Fruit fly (Drosophila melanogaster): ENCODE data around the gene Rpp14b.

The Rpp14b gene

dm6 chr3R:30055915-30056544 lies at the start of gene Rpp14b, which contains the start of gene spn-A:
Rpp14b (plus strand) TSS chr3R:30055957.
spn-A (minus strand) TSS chr3R:30056037.
- peak; percentile 39 for TF ChIP-seq esn (GFP tag; optimal IDR thresholded peaks at IDR 0.05)
- TF ChIP-seq CG1621 (tag; optimal IDR thresholded peaks at IDR 0.05), result no peak
- no peak for TF ChIP-seq fd85E (GFP tag; optimal IDR thresholded peaks at IDR 0.05)
- peak; percentile 47 for TF ChIP-seq Sox15 (GFP tag; optimal IDR thresholded peaks at IDR 0.05)
- TF ChIP-seq ss (GFP tag; optimal IDR thresholded peaks at IDR 0.05), result peak in 1 of 2 experiments; percentile 12
- TF ChIP-seq Ets96B (tag; optimal IDR thresholded peaks at IDR 0.05), result no peak
- no peak for TF ChIP-seq CG3032 (tag; optimal IDR thresholded peaks at IDR 0.05)
- no peak for TF ChIP-seq Smox (GFP tag; optimal IDR thresholded peaks at IDR 0.05)
- TF ChIP-seq spab (GFP tag; optimal IDR thresholded peaks at IDR 0.05), result no peak
- TF ChIP-seq dsx (GFP tag; optimal IDR thresholded peaks at IDR 0.05; ENCODE audit: poor library complexity, severe bottlenecking), result peak; percentile 8
- TF ChIP-seq CG11294 (GFP tag; IDR thresholded peaks at IDR 0.05), result no peak
- TF ChIP-seq pdm3 (GFP tag; optimal IDR thresholded peaks at IDR 0.05), result peak; percentile 49
- no peak for TF ChIP-seq CG4318 (GFP tag; optimal IDR thresholded peaks at IDR 0.05)
- TF ChIP-seq CG6276 (GFP tag; optimal IDR thresholded peaks at IDR 0.05), result no peak
- TF ChIP-seq svp (GFP tag), result peak; percentile 77
- peak; percentile 80 for TF ChIP-seq Eip78C (GFP tag)
- TF ChIP-seq cyc (GFP tag; optimal IDR thresholded peaks at IDR 0.05), result peak; percentile 37
- no peak for TF ChIP-seq Ets21C (GFP tag; optimal IDR thresholded peaks at IDR 0.05)
- TF ChIP-seq Met (GFP tag; optimal IDR thresholded peaks at IDR 0.05), result peak; percentile 19
- no peak for TF ChIP-seq CG6854 (GFP tag; optimal IDR thresholded peaks at IDR 0.05)
- no peak for TF ChIP-seq CG10631 (GFP tag; optimal IDR thresholded peaks at IDR 0.05)
- no peak for TF ChIP-seq Gug (GFP tag; IDR thresholded peaks at IDR 0.05)
- peak; percentile 58; the same call in 2 of the 3 replicates for TF ChIP-seq eg (GFP tag; IDR thresholded peaks at IDR 0.05)
- no peak for TF ChIP-seq Blimp-1 (GFP tag; optimal IDR thresholded peaks at IDR 0.05)
- peak; percentile 52 for TF ChIP-seq OdsH (GFP tag; optimal IDR thresholded peaks at IDR 0.05)
- no peak for TF ChIP-seq CG8319 (GFP tag; optimal IDR thresholded peaks at IDR 0.05)
- TF ChIP-seq CG31627 (GFP tag; optimal IDR thresholded peaks at IDR 0.05), result peak; percentile 53
- no peak for TF ChIP-seq CG11902 (GFP tag; optimal IDR thresholded peaks at IDR 0.05)
- TF ChIP-seq Lpt (GFP tag; optimal IDR thresholded peaks at IDR 0.05), result no peak
- no peak for TF ChIP-seq achi (GFP tag; optimal IDR thresholded peaks at IDR 0.05)
- TF ChIP-seq CG34406 (GFP tag; optimal IDR thresholded peaks at IDR 0.05), result peak; percentile 38
- TF ChIP-seq Eip93F (GFP tag; optimal IDR thresholded peaks at IDR 0.05), result peak; percentile 32
- no peak for TF ChIP-seq CG11762 (GFP tag; optimal IDR thresholded peaks at IDR 0.05; ENCODE audit: insufficient read depth)
- TF ChIP-seq CG10669 (GFP tag; optimal IDR thresholded peaks at IDR 0.05), result no peak
- TF ChIP-seq CG7368 (GFP tag; optimal IDR thresholded peaks at IDR 0.05), result no peak
- peak; percentile 3 for TF ChIP-seq Eip75B (GFP tag; optimal IDR thresholded peaks at IDR 0.05)
- no peak for TF ChIP-seq CG8632 (GFP tag; optimal IDR thresholded peaks at IDR 0.05)
- peak; percentile 63 for TF ChIP-seq Sox14 (GFP tag; optimal IDR thresholded peaks at IDR 0.05)
- TF ChIP-seq CG32006 (GFP tag; optimal IDR thresholded peaks at IDR 0.05), result peak; percentile 44
- peak; percentile 56 for TF ChIP-seq lz (GFP tag; optimal IDR thresholded peaks at IDR 0.05)
- no peak for TF ChIP-seq CG16779 (tag; optimal IDR thresholded peaks at IDR 0.05)
- peak; percentile 61 for TF ChIP-seq CG8119 (GFP tag; IDR thresholded peaks at IDR 0.05)
- TF ChIP-seq vri (GFP tag; optimal IDR thresholded peaks at IDR 0.05), result no peak
- peak; percentile 59 for TF ChIP-seq Hr39 (GFP tag; optimal IDR thresholded peaks at IDR 0.05)
- TF ChIP-seq dac (GFP tag; optimal IDR thresholded peaks at IDR 0.05), result no peak
- peak; percentile 5 for TF ChIP-seq topi (GFP tag; optimal IDR thresholded peaks at IDR 0.05)
- TF ChIP-seq CG6808 (GFP tag; optimal IDR thresholded peaks at IDR 0.05), result no peak
- TF ChIP-seq net (GFP tag; optimal IDR thresholded peaks at IDR 0.05), result peak; percentile 3
- TF ChIP-seq CG3919 (GFP tag; optimal IDR thresholded peaks at IDR 0.05), result peak; percentile 28
- no peak for TF ChIP-seq CG6163 (GFP tag; IDR thresholded peaks at IDR 0.05)
- no peak for TF ChIP-seq CG9139 (GFP tag; optimal IDR thresholded peaks at IDR 0.05)
- TF ChIP-seq CG6792 (GFP tag; optimal IDR thresholded peaks at IDR 0.05), result peak; percentile 19

All from whole organism, prepupa.